Worm (Caenorhabditis elegans) whole organism, L2 larva: Measurements from ENCODE around the gene cyn-6.

ENCODE experiments used
- C34F6.9 ChIP-seq: fragments of 150-350 bp; optimal IDR thresholded peaks from 2 replicates; lab custom pipeline; 2014; ENCODE audit warnings: missing biosample characterization, missing genetic modification characterization
- ZK546.5 ChIP-seq: sonication (generic microtip); optimal IDR thresholded peaks from 2 replicates; lab custom pipeline; 2017; ENCODE audit warnings: missing biosample characterization, missing genetic modification characterization
- alr-1 ChIP-seq: fragments of 150-350 bp; optimal IDR thresholded peaks from 2 replicates; lab custom pipeline; 2014; ENCODE audit warnings: missing biosample characterization, missing genetic modification characterization
- aly-2 ChIP-seq: fragments of 150-350 bp; optimal IDR thresholded peaks from 2 replicates; lab custom pipeline; 2014; ENCODE audit warnings: missing biosample characterization, missing genetic modification characterization
- ama-1 ChIP-seq: fragments of 150-350 bp; optimal IDR thresholded peaks from 2 replicates; lab custom pipeline; 2018; ENCODE audit warnings: inconsistent platforms
- blmp-1 ChIP-seq: sonication (generic microtip); optimal IDR thresholded peaks from 2 replicates; lab custom pipeline; 2017; ENCODE audit warnings: missing genetic modification characterization, mild to moderate bottlenecking, missing compliant biosample characterization, antibody characterized with exemption, moderate library complexity; ENCODE audit not compliant: insufficient read depth
- ceh-82 ChIP-seq: fragments of 150-350 bp; optimal IDR thresholded peaks from 2 replicates; lab custom pipeline; 2014; ENCODE audit warnings: missing biosample characterization, missing genetic modification characterization
- crh-2 ChIP-seq: sonication (generic microtip); optimal IDR thresholded peaks from 2 replicates; lab custom pipeline; 2017; ENCODE audit warnings: missing biosample characterization, missing genetic modification characterization
- dmd-4 ChIP-seq: sonication (generic microtip); optimal IDR thresholded peaks from 2 replicates; lab custom pipeline; 2017; ENCODE audit warnings: missing biosample characterization, missing genetic modification characterization
- egl-27 ChIP-seq: sonication (generic microtip); optimal IDR thresholded peaks from 3 replicates; lab custom pipeline; 2017; ENCODE audit warnings: missing biosample characterization, missing genetic modification reagents, missing genetic modification characterization
- elt-1 ChIP-seq: fragments of 150-350 bp; optimal IDR thresholded peaks from 2 replicates; lab custom pipeline; 2014; ENCODE audit warnings: missing biosample characterization, missing genetic modification characterization
- fos-1 ChIP-seq: fragments of 150-350 bp; optimal IDR thresholded peaks from 2 replicates; lab custom pipeline; 2014; ENCODE audit warnings: missing biosample characterization, missing genetic modification characterization
- gmeb-1 ChIP-seq: fragments of 150-350 bp; optimal IDR thresholded peaks from 2 replicates; lab custom pipeline; 2014; ENCODE audit warnings: missing biosample characterization, missing genetic modification characterization
- lin-11 ChIP-seq: fragments of 150-350 bp; sonication (generic microtip); optimal IDR thresholded peaks from 2 replicates; lab custom pipeline; 2014; ENCODE audit warnings: missing biosample characterization, missing genetic modification characterization, inconsistent platforms, mixed read lengths
- lin-13 ChIP-seq: fragments of 150-350 bp; optimal IDR thresholded peaks from 2 replicates; lab custom pipeline; 2014; ENCODE audit warnings: missing biosample characterization, missing genetic modification reagents, missing genetic modification characterization
- lin-39 ChIP-seq: fragments of 150-350 bp; optimal IDR thresholded peaks from 2 replicates; lab custom pipeline; 2014; ENCODE audit warnings: missing biosample characterization, missing genetic modification reagents, missing genetic modification characterization
- lsy-2 ChIP-seq, 2 experiments: fragments of 150-350 bp in 1 of 2; sonication (generic microtip) in 1 of 2; optimal IDR thresholded peaks; 2 replicates each; lab custom pipeline; 2014 to 2017; ENCODE audit warnings: missing biosample characterization in 2 of 2, missing genetic modification characterization in 2 of 2
- mab-5 ChIP-seq: fragments of 150-350 bp; optimal IDR thresholded peaks from 2 replicates; lab custom pipeline; 2014; ENCODE audit warnings: missing biosample characterization, missing genetic modification characterization
- mbf-1 ChIP-seq: sonication (generic microtip); optimal IDR thresholded peaks from 2 replicates; lab custom pipeline; 2017; ENCODE audit warnings: missing biosample characterization, missing genetic modification characterization
- mdl-1 ChIP-seq, 2 experiments: fragments of 150-350 bp in 1 of 2; sonication (generic microtip) in 1 of 2; optimal IDR thresholded peaks; 2 replicates each; lab custom pipeline; 2017; ENCODE audit warnings: missing biosample characterization in 2 of 2, missing genetic modification characterization in 2 of 2
- nhr-10 ChIP-seq: sonication (generic microtip); optimal IDR thresholded peaks from 2 replicates; lab custom pipeline; 2017; ENCODE audit warnings: missing biosample characterization, missing genetic modification characterization
- nhr-11 ChIP-seq: fragments of 150-350 bp; optimal IDR thresholded peaks from 2 replicates; lab custom pipeline; 2014; ENCODE audit warnings: missing biosample characterization, missing genetic modification characterization
- nhr-12 ChIP-seq: fragments of 150-350 bp; optimal IDR thresholded peaks from 2 replicates; lab custom pipeline; 2014; ENCODE audit warnings: missing biosample characterization, missing genetic modification characterization
- nhr-129 ChIP-seq: fragments of 150-350 bp; optimal IDR thresholded peaks from 2 replicates; lab custom pipeline; 2014; ENCODE audit warnings: missing biosample characterization, missing genetic modification characterization
- nhr-21 ChIP-seq: fragments of 150-350 bp; optimal IDR thresholded peaks from 2 replicates; lab custom pipeline; 2014; ENCODE audit warnings: missing biosample characterization, missing genetic modification characterization
- nhr-23 ChIP-seq: fragments of 150-350 bp; optimal IDR thresholded peaks from 2 replicates; lab custom pipeline; 2014; ENCODE audit warnings: missing biosample characterization, missing genetic modification reagents, missing genetic modification characterization
- nhr-237 ChIP-seq: fragments of 150-350 bp; optimal IDR thresholded peaks from 2 replicates; lab custom pipeline; 2014; ENCODE audit warnings: missing biosample characterization, missing genetic modification characterization
- nhr-6 ChIP-seq: fragments of 150-350 bp; optimal IDR thresholded peaks from 2 replicates; lab custom pipeline; 2014; ENCODE audit warnings: missing biosample characterization, missing genetic modification characterization
- nhr-77 ChIP-seq: fragments of 150-350 bp; optimal IDR thresholded peaks from 2 replicates; lab custom pipeline; 2014; ENCODE audit warnings: missing biosample characterization, missing genetic modification characterization
- peb-1 ChIP-seq: fragments of 150-350 bp; optimal IDR thresholded peaks from 2 replicates; lab custom pipeline; 2014; ENCODE audit warnings: missing biosample characterization, missing genetic modification characterization
- sem-4 ChIP-seq: fragments of 150-350 bp; optimal IDR thresholded peaks from 2 replicates; lab custom pipeline; 2014; ENCODE audit warnings: missing biosample characterization, missing genetic modification reagents, missing genetic modification characterization
- sma-3 ChIP-seq: sonication (generic microtip); optimal IDR thresholded peaks from 2 replicates; lab custom pipeline; 2016; ENCODE audit warnings: missing genetic modification reagents, missing genetic modification characterization, missing compliant biosample characterization
- sma-9 ChIP-seq, 2 experiments: fragments of 150-350 bp in 1 of 2; sonication (generic microtip) in 1 of 2; optimal IDR thresholded peaks; 2 replicates each; lab custom pipeline; 2014 to 2016; ENCODE audit warnings: missing genetic modification characterization in 2 of 2, mild to moderate bottlenecking in 1 of 2, missing biosample characterization in 1 of 2, missing compliant biosample characterization in 1 of 2, missing genetic modification reagents in 1 of 2, moderate library complexity in 1 of 2
- unc-55 ChIP-seq: fragments of 150-350 bp; sonication (generic microtip); optimal IDR thresholded peaks from 3 replicates; lab custom pipeline; 2014; ENCODE audit warnings: missing biosample characterization, missing genetic modification reagents, missing genetic modification characterization
- unc-62 ChIP-seq: fragments of 150-350 bp; optimal IDR thresholded peaks from 2 replicates; lab custom pipeline; 2014; ENCODE audit warnings: missing biosample characterization, missing genetic modification reagents, missing genetic modification characterization
- zag-1 ChIP-seq: fragments of 150-350 bp; optimal IDR thresholded peaks from 2 replicates; lab custom pipeline; 2014; ENCODE audit warnings: missing biosample characterization, missing genetic modification characterization
- ztf-1 ChIP-seq: fragments of 200-800 bp; sonication (Bioruptor generic); conservative IDR thresholded peaks from 2 replicates; pipeline ENCODE4 v1.3.6; 2022; ENCODE audit warnings: missing genetic modification characterization, missing compliant biosample characterization
- ztf-4 ChIP-seq: fragments of 150-350 bp; optimal IDR thresholded peaks from 2 replicates; lab custom pipeline; 2014; ENCODE audit warnings: missing biosample characterization, missing genetic modification characterization

The cyn-6 gene

ce11 chrIII:773114-773513 lies at the start of gene cyn-6:
TSS of gene cyn-6 (plus strand) at chrIII:773414.
- no peak for TF ChIP-seq blmp-1 (tag; lab: Kevin White, UChicago)
- no peak for TF ChIP-seq nhr-6 (tag; lab: Kevin White, UChicago)
- no peak for TF ChIP-seq lin-13
- no peak for TF ChIP-seq lsy-2 (tag; optimal IDR thresholded peaks at IDR 0.05; lab: Kevin White, UChicago)
- TF ChIP-seq egl-27 (tag; lab: Kevin White, UChicago) = no peak
- TF ChIP-seq lin-11 (tag; lab: Kevin White, UChicago) = no peak
- no peak for TF ChIP-seq crh-2 (tag; lab: Kevin White, UChicago)
- no peak for TF ChIP-seq dmd-4 (tag; lab: Kevin White, UChicago)
- no peak for TF ChIP-seq nhr-10 (tag; lab: Kevin White, UChicago)
- no peak for TF ChIP-seq zag-1 (tag; lab: Kevin White, UChicago)
- no peak for TF ChIP-seq ztf-1 (GFP tag; lab: Robert Waterston, UW)
- no peak for TF ChIP-seq ceh-82
- no peak for TF ChIP-seq sma-9 (GFP tag; optimal IDR thresholded peaks at IDR 0.05; lab: Kevin White, UChicago)
- TF ChIP-seq sma-9 (tag; optimal IDR thresholded peaks at IDR 0.05; lab: Kevin White, UChicago) = no peak
- no peak for TF ChIP-seq peb-1
- TF ChIP-seq, all 48 proteins: peak for 0

ce11 chrIII:724819-725218 lies 48.4 kb upstream of the cyn-6 start, which contains the start of gene flp-24:
TSS of gene flp-24 (plus strand) at chrIII:725119.
- TF ChIP-seq mbf-1 (tag; lab: Kevin White, UChicago) (no peak), ama-1 (no peak), nhr-77 (no peak), nhr-237 (tag; lab: Kevin White, UChicago) (no peak), ztf-1 (GFP tag; lab: Robert Waterston, UW) (no peak), lin-39 (tag; lab: Kevin White, UChicago) (no peak), nhr-129 (tag; lab: Kevin White, UChicago) (no peak), crh-2 (tag; lab: Kevin White, UChicago) (no peak), ZK546.5 (no peak), alr-1 (no peak), ceh-82 (no peak), sma-9 (GFP tag; optimal IDR thresholded peaks at IDR 0.05; lab: Kevin White, UChicago) (no peak), sma-9 (tag; optimal IDR thresholded peaks at IDR 0.05; lab: Kevin White, UChicago) (no peak), fos-1 (no peak), zag-1 (tag; lab: Kevin White, UChicago) (no peak), aly-2 (tag; lab: Kevin White, UChicago) (no peak), nhr-11 (tag; lab: Kevin White, UChicago) (no peak)

DNA sequence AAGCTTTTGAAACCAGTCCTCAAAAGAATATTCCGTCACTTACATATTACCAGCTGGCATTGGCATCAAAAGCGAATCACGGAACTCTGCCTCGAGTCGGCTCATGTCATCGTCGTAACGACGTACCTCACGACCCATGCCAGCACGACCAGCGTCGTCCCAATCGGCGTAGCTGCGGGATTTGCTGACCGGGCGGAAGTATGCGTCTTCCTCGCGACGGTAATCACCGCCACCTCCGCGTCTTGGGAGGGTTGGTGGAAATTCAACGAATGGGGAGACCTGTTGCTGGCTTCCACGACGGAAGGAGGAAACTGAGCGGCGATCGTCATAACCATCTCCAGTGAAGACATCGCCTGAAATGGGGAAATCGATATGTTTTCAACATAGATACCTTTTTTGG lies 45.1 kb upstream of the cyn-6 start:
- TF ChIP-seq C34F6.9 (tag; lab: Kevin White, UChicago) = no peak
- TF ChIP-seq, all 48 proteins: peak for 0

ce11 chrIII:728694-729093 lies 44.5 kb upstream of the cyn-6 start:
- TF ChIP-seq ceh-82 (no peak), lin-39 (tag; lab: Kevin White, UChicago) (no peak), aly-2 (tag; lab: Kevin White, UChicago) (no peak), nhr-12 (tag; lab: Kevin White, UChicago) (no peak), sem-4 (tag; lab: Kevin White, UChicago) (no peak), ama-1 (no peak), dmd-4 (tag; lab: Kevin White, UChicago) (no peak), ztf-1 (GFP tag; lab: Robert Waterston, UW) (no peak), egl-27 (tag; lab: Kevin White, UChicago) (no peak), nhr-77 (no peak), sma-3 (GFP tag; lab: Kevin White, UChicago) (no peak), nhr-23 (tag; lab: Kevin White, UChicago) (no peak), zag-1 (tag; lab: Kevin White, UChicago) (no peak), nhr-237 (tag; lab: Kevin White, UChicago) (no peak), blmp-1 (tag; lab: Kevin White, UChicago) (no peak), unc-55 (GFP tag; lab: Kevin White, UChicago) (no peak)

DNA sequence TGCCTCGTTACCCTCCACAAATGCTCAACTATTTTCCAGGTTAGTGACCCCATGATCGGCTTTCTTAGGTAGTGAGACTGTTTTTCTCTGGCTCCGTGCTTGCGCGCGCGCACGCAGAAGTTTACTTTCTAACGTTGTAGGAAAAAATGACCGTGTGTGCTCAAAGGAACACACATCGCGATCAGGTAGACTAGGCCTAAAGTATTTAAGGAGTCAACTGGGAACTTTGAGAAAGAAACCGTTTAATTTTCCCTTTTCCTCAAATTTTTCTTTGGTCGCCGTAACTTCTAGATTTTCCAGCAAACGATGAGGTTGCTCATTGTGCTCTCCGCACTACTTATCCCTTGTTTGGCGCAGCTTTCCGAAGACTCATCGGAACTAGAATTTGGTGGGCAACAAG lies 32.8 kb upstream of the cyn-6 start, which contains the start of gene idpp-1:
Gene idpp-1 (plus strand): TSS at position 301 of the 400 bp plus-strand sequence.
- TF ChIP-seq elt-1 = no peak
- no peak for TF ChIP-seq gmeb-1 (tag; lab: Kevin White, UChicago)
- no peak for TF ChIP-seq mdl-1 (tag; optimal IDR thresholded peaks at IDR 0.05; lab: Kevin White, UChicago)
- no peak for TF ChIP-seq unc-62
- no peak for TF ChIP-seq sma-3 (GFP tag; lab: Kevin White, UChicago)
- TF ChIP-seq mab-5 (tag; lab: Kevin White, UChicago) = no peak
- no peak for TF ChIP-seq nhr-21 (tag; lab: Kevin White, UChicago)
- TF ChIP-seq ZK546.5 = no peak
- TF ChIP-seq ztf-4 = no peak
- TF ChIP-seq ceh-82 = no peak
